Worm (Caenorhabditis elegans): Measurements from ENCODE around the gene Y116A8C.27.

ce11 chrIV:17099113-17099512 lies 3.0 kb upstream of the Y116A8C.27 start:
- no peak for TF ChIP-seq elt-1 (tag; optimal IDR thresholded peaks at IDR 0.05; ENCODE audit: borderline replicate concordance, insufficient read depth)
- TF ChIP-seq ceh-43 (GFP tag; optimal IDR thresholded peaks at IDR 0.05) = no peak
- no peak for TF ChIP-seq pha-4 (tag; optimal IDR thresholded peaks at IDR 0.05)

Measured in whole organism, mixed stage, embryonic.